Worm (Caenorhabditis elegans) whole organism, L1 larva: ENCODE results near the gene mam-6.

Experiments used
- C04F5.9 ChIP-seq: sonication (generic microtip); optimal IDR thresholded peaks from 2 replicates; lab custom pipeline; 2016; ENCODE audit warnings: missing genetic modification characterization, missing compliant biosample characterization
- C16A3.4 ChIP-seq: fragments of 150-350 bp; optimal IDR thresholded peaks from 2 replicates; lab custom pipeline; 2014; ENCODE audit warnings: missing biosample characterization, missing genetic modification characterization
- aha-1 ChIP-seq: fragments of 150-350 bp; optimal IDR thresholded peaks from 2 replicates; lab custom pipeline; 2014; ENCODE audit warnings: missing biosample characterization, missing genetic modification characterization
- ama-1 ChIP-seq: fragments of 150-350 bp; optimal IDR thresholded peaks from 2 replicates; lab custom pipeline; 2014
- blmp-1 ChIP-seq: fragments of 150-350 bp; optimal IDR thresholded peaks from 2 replicates; lab custom pipeline; 2014; ENCODE audit warnings: missing biosample characterization, missing genetic modification characterization
- dpl-1 ChIP-seq, 3 experiments: fragments of 150-350 bp in 2 of 3; sonication (generic microtip) in 1 of 3; optimal IDR thresholded peaks; 2 replicates each; lab custom pipeline; 2014 to 2017; ENCODE audit warnings: missing biosample characterization in 3 of 3, missing genetic modification characterization in 3 of 3, missing genetic modification reagents in 3 of 3
- dsc-1 ChIP-seq: sonication (generic microtip); optimal IDR thresholded peaks from 2 replicates; lab custom pipeline; 2016; ENCODE audit warnings: mild to moderate bottlenecking, missing genetic modification characterization, missing compliant biosample characterization
- egl-13 ChIP-seq: sonication (generic microtip); optimal IDR thresholded peaks from 2 replicates; lab custom pipeline; 2016; ENCODE audit warnings: missing genotype, missing genetic modification reagents, missing genetic modification characterization, missing compliant biosample characterization
- egl-27 ChIP-seq, 2 experiments: fragments of 150-350 bp in 1 of 2; sonication (generic microtip); optimal IDR thresholded peaks; 3 replicates each; lab custom pipeline; 2017 to 2018; ENCODE audit warnings: missing biosample characterization in 2 of 2, missing genetic modification characterization in 2 of 2, missing genetic modification reagents in 2 of 2
- elt-3 ChIP-seq, 6 experiments: fragments of 150-350 bp in 1 of 6; sonication (generic microtip); optimal IDR thresholded peaks; 2 replicates each; lab custom pipeline; 2017 to 2018; ENCODE audit warnings: missing biosample characterization in 6 of 6, missing genetic modification characterization in 6 of 6, inconsistent platforms in 1 of 6
- fos-1 ChIP-seq: fragments of 150-350 bp; optimal IDR thresholded peaks from 2 replicates; lab custom pipeline; 2014; ENCODE audit warnings: missing biosample characterization, missing genetic modification characterization
- grh-1 ChIP-seq: fragments of 200-800 bp; sonication (Bioruptor generic); IDR thresholded peaks from 2 replicates; pipeline ENCODE4 v1.3.6; 2022; ENCODE audit warnings: missing genetic modification reagents, missing genetic modification characterization, missing compliant biosample characterization
- hpl-2 ChIP-seq: fragments of 150-350 bp; optimal IDR thresholded peaks from 2 replicates; lab custom pipeline; 2014; ENCODE audit warnings: missing biosample characterization, missing genetic modification reagents, missing genetic modification characterization
- jun-1 ChIP-seq: fragments of 150-350 bp; optimal IDR thresholded peaks from 2 replicates; lab custom pipeline; 2014; ENCODE audit warnings: missing biosample characterization, missing genetic modification reagents, missing genetic modification characterization
- lin-14 ChIP-seq: fragments of 200-800 bp; sonication (Bioruptor generic); optimal IDR thresholded peaks from 2 replicates; lab custom pipeline; 2018; ENCODE audit warnings: mild to moderate bottlenecking, missing genetic modification characterization, moderate library complexity, missing compliant biosample characterization
- lin-35 ChIP-seq, 2 experiments: fragments of 150-350 bp; optimal IDR thresholded peaks; 2 replicates each; lab custom pipeline; 2014; ENCODE audit warnings: missing biosample characterization in 2 of 2, missing genetic modification characterization in 2 of 2, missing genetic modification reagents in 2 of 2
- lir-3 ChIP-seq: sonication (generic microtip); optimal IDR thresholded peaks from 2 replicates; lab custom pipeline; 2016; ENCODE audit warnings: mild to moderate bottlenecking, missing genetic modification characterization, moderate library complexity, missing compliant biosample characterization; ENCODE audit not compliant: poor library complexity
- lsy-2 ChIP-seq, 2 experiments: fragments of 150-350 bp; optimal IDR thresholded peaks; 2 replicates each; lab custom pipeline; 2014; ENCODE audit warnings: missing biosample characterization in 2 of 2, missing genetic modification characterization in 2 of 2
- mdl-1 ChIP-seq, 2 experiments: fragments of 150-350 bp; optimal IDR thresholded peaks; 2 replicates each; lab custom pipeline; 2014 to 2017; ENCODE audit warnings: missing biosample characterization in 2 of 2, missing genetic modification characterization in 2 of 2, inconsistent platforms in 1 of 2
- nhr-11 ChIP-seq: fragments of 150-350 bp; optimal IDR thresholded peaks from 2 replicates; lab custom pipeline; 2014; ENCODE audit warnings: missing biosample characterization, missing genetic modification characterization
- nhr-19 ChIP-seq: fragments of 200-800 bp; sonication (Bioruptor generic); conservative IDR thresholded peaks from 2 replicates; pipeline ENCODE4 v1.3.6; 2022; ENCODE audit warnings: missing genetic modification characterization, missing compliant biosample characterization
- nhr-20 ChIP-seq: sonication (generic microtip); optimal IDR thresholded peaks from 2 replicates; lab custom pipeline; 2016; ENCODE audit warnings: mild to moderate bottlenecking, missing genetic modification characterization, missing compliant biosample characterization
- nhr-47 ChIP-seq: sonication (generic microtip); optimal IDR thresholded peaks from 2 replicates; lab custom pipeline; 2016; ENCODE audit warnings: mild to moderate bottlenecking, missing genetic modification characterization, moderate library complexity, missing compliant biosample characterization
- nhr-71 ChIP-seq: sonication (generic microtip); optimal IDR thresholded peaks from 2 replicates; lab custom pipeline; 2016; ENCODE audit warnings: mild to moderate bottlenecking, missing genetic modification characterization, moderate library complexity, missing compliant biosample characterization
- nhr-76 ChIP-seq: sonication (generic microtip); optimal IDR thresholded peaks from 2 replicates; lab custom pipeline; 2017; ENCODE audit warnings: missing biosample characterization, missing genetic modification characterization
- nhr-85 ChIP-seq: sonication (generic microtip); peaks from one replicate; lab custom pipeline; 2016; ENCODE audit warnings: missing genetic modification characterization, inconsistent platforms, missing compliant biosample characterization
- nhr-90 ChIP-seq: sonication (generic microtip); optimal IDR thresholded peaks from 2 replicates; lab custom pipeline; 2016; ENCODE audit warnings: mild to moderate bottlenecking, missing genetic modification characterization, missing compliant biosample characterization; ENCODE audit not compliant: poor library complexity
- pag-3 ChIP-seq: sonication (generic microtip); optimal IDR thresholded peaks from 2 replicates; lab custom pipeline; 2017; ENCODE audit warnings: missing genetic modification characterization, mild to moderate bottlenecking, missing compliant biosample characterization, antibody characterized with exemption, borderline replicate concordance; ENCODE audit not compliant: insufficient read depth
- pax-3 ChIP-seq: fragments of 200-800 bp; sonication (Bioruptor generic); optimal IDR thresholded peaks from 2 replicates; lab custom pipeline; 2018; ENCODE audit warnings: mild to moderate bottlenecking, missing genetic modification characterization, moderate library complexity, missing compliant biosample characterization
- pqm-1 ChIP-seq: sonication (generic microtip); optimal IDR thresholded peaks from 3 replicates; lab custom pipeline; 2017; ENCODE audit warnings: missing biosample characterization, missing genetic modification characterization
- skn-1 ChIP-seq: fragments of 150-350 bp; optimal IDR thresholded peaks from 2 replicates; lab custom pipeline; 2014; ENCODE audit warnings: missing biosample characterization, missing genetic modification characterization
- snu-23 ChIP-seq: sonication (generic microtip); optimal IDR thresholded peaks from 2 replicates; lab custom pipeline; 2016; ENCODE audit warnings: missing genetic modification characterization, missing compliant biosample characterization
- tbx-2 ChIP-seq: sonication (generic microtip); optimal IDR thresholded peaks from 2 replicates; lab custom pipeline; 2016; ENCODE audit warnings: missing genetic modification characterization, missing compliant biosample characterization
- unc-130 ChIP-seq: fragments of 150-350 bp; optimal IDR thresholded peaks from 2 replicates; lab custom pipeline; 2017; ENCODE audit warnings: missing biosample characterization, missing genetic modification characterization, inconsistent platforms
- unc-98 ChIP-seq: fragments of 200-800 bp; sonication (Bioruptor generic); IDR thresholded peaks from 2 replicates; pipeline ENCODE4 v1.3.6; 2022; ENCODE audit warnings: missing genetic modification characterization, missing compliant biosample characterization
- ztf-11 ChIP-seq, 2 experiments: sonication (generic microtip); optimal IDR thresholded peaks; 2 replicates each; lab custom pipeline; 2016 to 2017; ENCODE audit warnings: missing genetic modification characterization in 2 of 2, missing biosample characterization in 1 of 2, missing compliant biosample characterization in 1 of 2
- ztf-4 ChIP-seq: fragments of 150-350 bp; optimal IDR thresholded peaks from 2 replicates; lab custom pipeline; 2014; ENCODE audit warnings: missing biosample characterization, missing genetic modification characterization

mam-6 gene

DNA sequence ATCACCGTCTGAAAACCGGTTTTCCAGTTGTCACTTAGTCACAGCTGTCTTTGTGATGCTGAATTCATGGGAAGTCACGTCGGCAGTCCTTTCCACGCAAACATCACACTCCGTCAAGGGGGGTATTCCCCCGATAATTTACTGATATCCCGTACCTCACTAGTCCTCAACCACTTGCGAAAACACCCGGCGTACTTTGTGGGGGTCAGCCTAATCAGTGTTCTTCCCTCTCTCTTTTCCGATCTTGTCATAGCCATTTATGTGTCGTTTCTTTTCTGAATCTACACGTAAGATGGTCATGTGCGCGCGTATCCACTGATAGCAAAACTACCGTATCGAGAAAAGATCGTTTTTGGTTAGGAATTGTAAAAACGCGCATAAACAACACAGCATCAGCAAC, 10.3 kb upstream of the mam-6 start:
- TF ChIP-seq snu-23 (GFP tag; lab: Kevin White, UChicago), result peak; percentile 56
- TF ChIP-seq lin-35 (GFP tag; optimal IDR thresholded peaks at IDR 0.05; lab: Kevin White, UChicago), result peak in 1 of 2 experiments; percentile 45
- TF ChIP-seq nhr-11 (tag; lab: Kevin White, UChicago), result no peak
- TF ChIP-seq nhr-47 (tag; lab: Kevin White, UChicago), result no peak
- peak; percentile 83 for TF ChIP-seq nhr-20 (tag; lab: Kevin White, UChicago)
- TF ChIP-seq lsy-2 (tag; optimal IDR thresholded peaks at IDR 0.05; lab: Kevin White, UChicago), result peak in 1 of 2 experiments; percentile 32
- TF ChIP-seq grh-1 (GFP tag; lab: Robert Waterston, UW), result peak; percentile 78
- TF ChIP-seq aha-1 (tag; lab: Kevin White, UChicago), result no peak
- TF ChIP-seq nhr-71 (tag; lab: Kevin White, UChicago), result peak; percentile 69
- no peak for TF ChIP-seq lir-3 (tag; lab: Kevin White, UChicago)
- peak; percentile 60 for TF ChIP-seq nhr-19
- peak; percentile 40 for TF ChIP-seq tbx-2 (tag; lab: Kevin White, UChicago)
- TF ChIP-seq unc-130 (tag; lab: Kevin White, UChicago), result peak; percentile 63
- no peak for TF ChIP-seq C04F5.9 (tag; lab: Kevin White, UChicago)
- peak in 1 of 2 experiments; percentile 74 for TF ChIP-seq mdl-1 (tag; optimal IDR thresholded peaks at IDR 0.05; lab: Kevin White, UChicago)
- TF ChIP-seq C16A3.4, result peak; percentile 5
- TF ChIP-seq nhr-85 (tag; lab: Kevin White, UChicago), result peak; percentile 92
- TF ChIP-seq dpl-1 (GFP tag; optimal IDR thresholded peaks at IDR 0.05; lab: Kevin White, UChicago), result no peak
- peak in 5 of 6 experiments; percentile 48 to 92 (median 69) for TF ChIP-seq elt-3 (tag; optimal IDR thresholded peaks at IDR 0.05; lab: Kevin White, UChicago)
- peak; percentile 86 for TF ChIP-seq blmp-1 (tag; lab: Kevin White, UChicago)
- TF ChIP-seq nhr-90 (tag; lab: Kevin White, UChicago), result peak; percentile 38
- TF ChIP-seq lin-14 (GFP tag; lab: Kevin White, UChicago), result peak; percentile 64

DNA sequence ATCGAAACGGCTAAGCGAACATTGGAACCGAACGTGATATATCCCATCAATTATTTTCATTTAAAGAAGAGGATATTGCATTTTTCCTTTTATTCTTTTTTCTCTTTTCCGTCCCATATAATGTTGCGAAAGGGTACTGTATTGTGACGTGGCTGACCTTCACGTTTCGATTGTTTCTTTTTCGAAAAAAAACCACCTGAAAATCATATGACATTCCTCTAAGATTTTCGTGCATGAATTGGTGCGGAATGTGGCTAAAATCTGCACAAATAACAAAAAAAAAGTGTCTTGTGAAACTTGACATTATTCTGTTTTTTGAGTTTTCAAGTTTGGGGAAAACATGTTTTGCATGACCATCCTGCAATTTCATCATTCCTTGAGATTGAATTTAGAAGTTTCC, 9.1 kb upstream of the mam-6 start:
- no peak for TF ChIP-seq unc-130 (tag; lab: Kevin White, UChicago)
- TF ChIP-seq, all 84 proteins: peak for 0

DNA sequence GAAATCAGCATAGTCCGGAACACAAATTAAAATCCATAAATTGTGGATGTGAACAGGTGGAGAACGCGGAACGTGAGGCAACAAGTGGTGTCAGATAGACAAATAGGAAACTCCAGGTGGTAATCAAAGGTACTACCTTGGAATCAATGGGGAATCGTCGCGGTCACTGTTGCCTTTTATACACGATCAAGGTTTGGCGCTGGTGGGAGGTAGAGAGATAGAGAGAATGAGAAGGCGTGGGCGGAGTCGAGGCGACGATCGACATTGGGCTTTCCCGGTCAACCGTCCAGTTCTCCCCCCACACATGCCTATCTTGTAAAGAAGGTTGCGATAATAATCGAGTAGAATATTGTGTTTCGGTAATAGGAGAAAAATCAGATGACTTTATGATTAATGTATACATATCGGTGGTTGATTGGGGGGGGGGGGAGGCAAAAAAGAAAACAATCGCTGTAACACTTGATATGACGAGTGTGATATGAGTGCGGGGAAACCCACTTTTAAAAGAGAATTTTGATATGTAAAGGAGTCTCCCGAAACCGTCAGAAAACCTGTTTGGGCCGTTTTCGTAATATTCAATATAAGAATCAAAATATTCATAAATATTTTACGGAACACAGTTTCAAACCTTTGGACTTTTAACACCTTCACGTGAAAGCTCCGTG, 8.6 kb upstream of the mam-6 start, which contains the start of the genes H40L08.8, H40L08.2 and H40L08.7:
Gene H40L08.8, minus strand, starts transcription at position 37 of the 665 bp plus-strand sequence.
Gene H40L08.2, minus strand, starts transcription at position 148 of the 665 bp plus-strand sequence.
Gene H40L08.7, minus strand, starts transcription at position 148 of the 665 bp plus-strand sequence.
- no peak for TF ChIP-seq C16A3.4
- peak in 1 of 2 experiments; percentile 11 for TF ChIP-seq lsy-2 (tag; optimal IDR thresholded peaks at IDR 0.05; lab: Kevin White, UChicago)
- no peak for TF ChIP-seq nhr-76 (tag; lab: Kevin White, UChicago)
- peak; percentile 90 for TF ChIP-seq nhr-85 (tag; lab: Kevin White, UChicago)
- TF ChIP-seq ztf-11 (tag; optimal IDR thresholded peaks at IDR 0.05; lab: Kevin White, UChicago), result no peak
- TF ChIP-seq nhr-90 (tag; lab: Kevin White, UChicago), result peak; percentile 58
- no peak for TF ChIP-seq dsc-1 (tag; lab: Kevin White, UChicago)
- peak in 1 of 2 experiments; percentile 41 for TF ChIP-seq mdl-1 (tag; optimal IDR thresholded peaks at IDR 0.05; lab: Kevin White, UChicago)
- TF ChIP-seq pqm-1, result no peak
- TF ChIP-seq unc-98 (GFP tag; lab: Robert Waterston, UW), result no peak
- TF ChIP-seq grh-1 (GFP tag; lab: Robert Waterston, UW), result peak; percentile 33; the same call in 1 of the 2 replicates
- peak in 3 of 6 experiments; percentile 4 to 32 (median 17) for TF ChIP-seq elt-3 (tag; optimal IDR thresholded peaks at IDR 0.05; lab: Kevin White, UChicago)
- peak; percentile 82 for TF ChIP-seq nhr-20 (tag; lab: Kevin White, UChicago)
- no peak for TF ChIP-seq pax-3
- TF ChIP-seq blmp-1 (tag; lab: Kevin White, UChicago), result peak; percentile 53
- TF ChIP-seq pag-3 (tag; lab: Kevin White, UChicago), result no peak
- TF ChIP-seq egl-27 (tag; optimal IDR thresholded peaks at IDR 0.05; lab: Kevin White, UChicago), result no peak
- TF ChIP-seq nhr-47 (tag; lab: Kevin White, UChicago), result peak; percentile 16
- peak; percentile 61 for TF ChIP-seq snu-23 (GFP tag; lab: Kevin White, UChicago)
- TF ChIP-seq fos-1 (tag; lab: Kevin White, UChicago), result no peak
- TF ChIP-seq skn-1 (tag; lab: Kevin White, UChicago), result no peak
- no peak for TF ChIP-seq hpl-2 (GFP tag; lab: Kevin White, UChicago)
- TF ChIP-seq nhr-11 (tag; lab: Kevin White, UChicago), result no peak
- peak in 1 of 2 experiments; percentile 56 for TF ChIP-seq lin-35 (GFP tag; optimal IDR thresholded peaks at IDR 0.05; lab: Kevin White, UChicago)
- TF ChIP-seq egl-13 (tag; lab: Kevin White, UChicago), result no peak
- peak; percentile 48 for TF ChIP-seq nhr-19
- TF ChIP-seq ztf-4, result no peak
- peak; percentile 71 for TF ChIP-seq nhr-71 (tag; lab: Kevin White, UChicago)
- TF ChIP-seq lin-14 (GFP tag; lab: Kevin White, UChicago), result peak; percentile 74
- peak; percentile 41 for TF ChIP-seq tbx-2 (tag; lab: Kevin White, UChicago)
- peak; percentile 82 for TF ChIP-seq ama-1 (lab: Kevin White, UChicago)
- TF ChIP-seq jun-1 (tag; lab: Kevin White, UChicago), result no peak
- TF ChIP-seq, all 84 proteins: peak for 16
